Worm (Caenorhabditis elegans): Measurements from ENCODE around the gene C14C10.2.

C14C10.2 gene

ce11 chrV:12548830-12549229 lies 43.4 kb downstream of the C14C10.2 start (continued):
- no peak for TF ChIP-seq R02D3.7 (tag; optimal IDR thresholded peaks at IDR 0.05)
- peak; percentile 66 for TF ChIP-seq lsy-12 (tag; optimal IDR thresholded peaks at IDR 0.05)
- TF ChIP-seq elt-3 (tag; optimal IDR thresholded peaks at IDR 0.05) = no peak
- peak; percentile 97 for TF ChIP-seq ama-1 (optimal IDR thresholded peaks at IDR 0.05)
- no peak for TF ChIP-seq ceh-9 (tag; optimal IDR thresholded peaks at IDR 0.05)
- TF ChIP-seq nhr-76 (tag; optimal IDR thresholded peaks at IDR 0.05) = no peak

DNA sequence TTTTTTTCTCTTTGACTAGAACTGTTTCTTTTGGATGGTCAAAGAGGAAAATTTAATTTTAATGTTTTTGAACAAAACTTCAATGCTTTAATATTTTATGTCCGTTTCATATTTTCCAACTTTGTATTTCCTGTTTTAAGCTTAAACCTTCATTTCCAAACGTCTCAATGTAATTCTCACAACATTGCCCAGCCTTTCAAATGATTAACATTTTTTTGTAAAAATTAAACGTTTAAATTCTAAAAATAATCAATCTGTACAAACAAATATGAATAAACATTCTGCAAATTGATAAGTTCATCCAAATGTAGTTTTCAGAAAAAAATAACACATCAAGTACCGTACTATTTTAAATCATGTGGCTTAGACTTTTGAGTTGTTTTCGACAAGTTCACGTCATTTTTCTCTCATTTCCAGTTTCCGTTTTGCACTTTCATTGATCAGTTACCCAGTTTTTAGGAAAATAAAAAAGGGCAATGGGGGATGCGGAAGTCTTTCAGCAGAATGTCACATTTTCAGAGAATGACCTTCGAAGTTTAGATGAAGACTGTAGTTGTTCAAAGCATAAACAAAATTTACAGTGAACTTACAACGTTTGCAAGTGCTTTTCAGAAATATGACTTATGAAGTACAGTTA lies 49.5 kb downstream of the C14C10.2 start:
- TF ChIP-seq nhr-11 (tag; optimal IDR thresholded peaks at IDR 0.05) = no peak
- TF ChIP-seq jun-1 (tag; optimal IDR thresholded peaks at IDR 0.05) = peak; percentile 20
- TF ChIP-seq ztf-11 (tag; optimal IDR thresholded peaks at IDR 0.05) = no peak
- TF ChIP-seq elt-3 (tag; optimal IDR thresholded peaks at IDR 0.05) = no peak
- peak; percentile 61 for TF ChIP-seq fos-1 (tag; optimal IDR thresholded peaks at IDR 0.05)
- TF ChIP-seq lsy-12 (tag; optimal IDR thresholded peaks at IDR 0.05) = peak; percentile 62
- TF ChIP-seq fkh-10 (GFP tag; optimal IDR thresholded peaks at IDR 0.05) = no peak
- TF ChIP-seq R02D3.7 (tag; optimal IDR thresholded peaks at IDR 0.05) = no peak
- no peak for TF ChIP-seq nhr-28 (tag; optimal IDR thresholded peaks at IDR 0.05)
- TF ChIP-seq ceh-82 (tag; optimal IDR thresholded peaks at IDR 0.05) = peak; percentile 1
- no peak for TF ChIP-seq snpc-4 (tag; optimal IDR thresholded peaks at IDR 0.05)
- no peak for TF ChIP-seq nhr-67 (tag; optimal IDR thresholded peaks at IDR 0.05)
- TF ChIP-seq hmg-11 (tag; optimal IDR thresholded peaks at IDR 0.05) = no peak
- TF ChIP-seq eor-1 (tag; optimal IDR thresholded peaks at IDR 0.05) = no peak
- peak; percentile 76 for TF ChIP-seq nhr-43 (tag; optimal IDR thresholded peaks at IDR 0.05; ENCODE audit: poor library complexity, severe bottlenecking)
- TF ChIP-seq nhr-23 (tag; optimal IDR thresholded peaks at IDR 0.05) = peak; percentile 81
- no peak for TF ChIP-seq ztf-4 (tag; optimal IDR thresholded peaks at IDR 0.05)
- TF ChIP-seq daf-12 (tag; optimal IDR thresholded peaks at IDR 0.05) = no peak
- TF ChIP-seq ama-1 (optimal IDR thresholded peaks at IDR 0.05) = peak; percentile 20
- no peak for TF ChIP-seq zag-1 (tag; optimal IDR thresholded peaks at IDR 0.05)
- peak; percentile 78 for TF ChIP-seq nhr-25 (tag; optimal IDR thresholded peaks at IDR 0.05)
- TF ChIP-seq nfya-1 (tag; optimal IDR thresholded peaks at IDR 0.05; ENCODE audit: insufficient read depth) = peak; percentile 18
- peak; percentile 7 for TF ChIP-seq unc-62 (GFP tag; optimal IDR thresholded peaks at IDR 0.05)
- TF ChIP-seq tbx-2 (tag; optimal IDR thresholded peaks at IDR 0.05) = peak; percentile 56
- TF ChIP-seq unc-39 (tag; optimal IDR thresholded peaks at IDR 0.05) = no peak

DNA sequence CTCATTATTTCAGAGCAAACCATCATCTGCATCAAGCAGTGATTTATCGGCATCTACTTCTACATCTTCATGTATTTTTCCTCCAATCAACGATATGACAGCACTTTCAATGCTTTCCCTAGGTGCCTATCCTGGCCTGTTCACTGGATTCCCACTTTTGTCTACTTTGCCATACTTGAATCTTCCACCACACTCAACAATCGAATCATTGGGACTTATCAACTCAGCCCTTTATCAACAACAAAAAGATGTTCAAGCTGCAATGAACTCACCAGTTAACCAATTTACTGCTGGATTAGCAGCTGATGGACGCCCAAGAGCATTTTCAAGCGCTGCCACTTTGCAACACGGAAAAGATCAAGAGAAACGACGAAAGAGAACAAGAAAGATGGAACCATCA lies 51.1 kb downstream of the C14C10.2 start:
- no peak for TF ChIP-seq ceh-82 (tag; optimal IDR thresholded peaks at IDR 0.05)
- no peak for TF ChIP-seq mml-1 (tag; optimal IDR thresholded peaks at IDR 0.05)
- no peak for TF ChIP-seq nhr-12 (tag; optimal IDR thresholded peaks at IDR 0.05)
- no peak for TF ChIP-seq nhr-77 (tag; optimal IDR thresholded peaks at IDR 0.05)
- TF ChIP-seq pha-4 (tag; optimal IDR thresholded peaks at IDR 0.05) = no peak
- TF ChIP-seq ceh-9 (tag; optimal IDR thresholded peaks at IDR 0.05) = no peak
- TF ChIP-seq elt-2 (tag; optimal IDR thresholded peaks at IDR 0.05) = no peak
- TF ChIP-seq fkh-2 (tag; optimal IDR thresholded peaks at IDR 0.05) = no peak
- no peak for TF ChIP-seq tbx-2 (tag; optimal IDR thresholded peaks at IDR 0.05)
- no peak for TF ChIP-seq skn-1 (tag; optimal IDR thresholded peaks at IDR 0.05)
- no peak for TF ChIP-seq sea-2 (GFP tag; optimal IDR thresholded peaks at IDR 0.05)
- no peak for TF ChIP-seq ZK546.5 (tag; optimal IDR thresholded peaks at IDR 0.05)
- no peak for TF ChIP-seq hmg-11 (tag; optimal IDR thresholded peaks at IDR 0.05)
- TF ChIP-seq lsy-12 (tag; optimal IDR thresholded peaks at IDR 0.05) = no peak
- TF ChIP-seq ztf-11 (tag; optimal IDR thresholded peaks at IDR 0.05) = no peak
- TF ChIP-seq nfya-1 (tag; optimal IDR thresholded peaks at IDR 0.05; ENCODE audit: insufficient read depth) = no peak

Data from whole organism, L3 larva.